Fruit fly (Drosophila melanogaster) whole organism, wandering third instar larva: Measurements from ENCODE around the gene tex.

Experiments
- Abd-B ChIP-seq: fragments of >200 bp; optimal IDR thresholded peaks from 2 replicates; lab custom pipeline; 2017; ENCODE audit warnings: missing biosample characterization, missing genetic modification characterization
- CG9705 ChIP-seq: fragments of 200-800 bp; sonication (Bioruptor generic); optimal IDR thresholded peaks from 2 replicates; lab custom pipeline; 2018; ENCODE audit warnings: missing biosample characterization, mild to moderate bottlenecking, missing genetic modification characterization
- Dfd ChIP-seq: fragments of >200 bp; optimal IDR thresholded peaks from 2 replicates; lab custom pipeline; 2017; ENCODE audit warnings: missing biosample characterization, missing genetic modification characterization
- Dif ChIP-seq: fragments of 200-275, 200-300 bp; sonication (Bioruptor generic); optimal IDR thresholded peaks from 2 replicates; lab custom pipeline; 2018; ENCODE audit warnings: missing biosample characterization, missing genetic modification characterization; ENCODE audit not compliant: partially characterized antibody
- GATAd ChIP-seq: sonication (Bioruptor generic); optimal IDR thresholded peaks from 2 replicates; lab custom pipeline; 2016; ENCODE audit warnings: missing biosample characterization, missing genetic modification characterization
- HLH106 ChIP-seq: fragments of 200-800 bp; optimal IDR thresholded peaks from 3 replicates; lab custom pipeline; 2019; ENCODE audit warnings: missing biosample characterization, mild to moderate bottlenecking, missing genetic modification characterization, moderate library complexity
- Hr83 ChIP-seq: fragments of 200-300 bp; sonication (Bioruptor generic); optimal IDR thresholded peaks from 2 replicates; lab custom pipeline; 2016; ENCODE audit warnings: missing biosample characterization, mild to moderate bottlenecking, missing genetic modification characterization, moderate library complexity; ENCODE audit not compliant: poor library complexity, severe bottlenecking
- Mio ChIP-seq: sonication (Bioruptor generic); optimal IDR thresholded peaks from 2 replicates; lab custom pipeline; 2016; ENCODE audit warnings: missing biosample characterization, missing genetic modification characterization
- Myc ChIP-seq: fragments of >200 bp; optimal IDR thresholded peaks from 2 replicates; lab custom pipeline; 2017
- N ChIP-seq: fragments of >200 bp; optimal IDR thresholded peaks from 2 replicates; lab custom pipeline; 2018; ENCODE audit warnings: missing biosample characterization, missing external identifiers, missing genetic modification characterization
- OdsH ChIP-seq: fragments of 200-800 bp; sonication (Bioruptor generic); optimal IDR thresholded peaks from 2 replicates; lab custom pipeline; 2016; ENCODE audit warnings: missing biosample characterization, mild to moderate bottlenecking, missing genetic modification characterization
- Rel ChIP-seq, 2 experiments: fragments of 200-800 bp; sonication (Bioruptor generic) in 1 of 2; optimal IDR thresholded peaks; 2 replicates in 1 of 2; 3 replicates in 1 of 2; lab custom pipeline; 2016 to 2019; ENCODE audit warnings: mild to moderate bottlenecking in 2 of 2, missing biosample characterization in 2 of 2, missing genetic modification characterization in 2 of 2, moderate library complexity in 1 of 2
- Sp1 ChIP-seq: fragments of 200-800 bp; sonication (Bioruptor generic); optimal IDR thresholded peaks from 3 replicates; lab custom pipeline; 2019; ENCODE audit warnings: missing biosample characterization, mild to moderate bottlenecking, missing genetic modification characterization, moderate library complexity
- Vsx2 ChIP-seq: fragments of 200-300, 225-300 bp; sonication (Bioruptor generic); optimal IDR thresholded peaks from 2 replicates; lab custom pipeline; 2018; ENCODE audit warnings: missing biosample characterization, missing genetic modification characterization; ENCODE audit not compliant: partially characterized antibody
- br ChIP-seq: fragments of 200-800 bp; sonication (Bioruptor generic); optimal IDR thresholded peaks from 2 replicates; lab custom pipeline; 2016; ENCODE audit warnings: missing biosample characterization, missing genetic modification characterization
- brk ChIP-seq: fragments of 200-800 bp; sonication (Bioruptor generic); optimal IDR thresholded peaks from 2 replicates; lab custom pipeline; 2016; ENCODE audit warnings: missing biosample characterization, mild to moderate bottlenecking, missing genetic modification characterization
- dl ChIP-seq, 2 experiments: fragments of 175-275, 200-275 bp in 1 of 2; fragments of 200-275 bp in 1 of 2; sonication (Bioruptor generic); optimal IDR thresholded peaks; lab custom pipeline; 2018; ENCODE audit warnings: mild to moderate bottlenecking in 2 of 2, missing biosample characterization in 2 of 2, missing genetic modification characterization in 2 of 2, moderate library complexity in 2 of 2; ENCODE audit not compliant: partially characterized antibody in 2 of 2, insufficient read depth in 1 of 2
- dmrt93B ChIP-seq: fragments of 200-800 bp; sonication (Bioruptor generic); optimal IDR thresholded peaks from 2 replicates; lab custom pipeline; 2018; ENCODE audit warnings: missing biosample characterization, mild to moderate bottlenecking, missing genetic modification characterization
- dsf ChIP-seq: sonication (Bioruptor generic); optimal IDR thresholded peaks from 2 replicates; lab custom pipeline; 2016; ENCODE audit warnings: missing biosample characterization, missing genetic modification characterization, borderline replicate concordance
- ey ChIP-seq: fragments of 200-800 bp; sonication (Bioruptor generic); optimal IDR thresholded peaks from 2 replicates; lab custom pipeline; 2016; ENCODE audit warnings: missing biosample characterization, missing genetic modification characterization
- foxo ChIP-seq, 2 experiments: fragments of 200-800 bp; sonication (Bioruptor generic); optimal IDR thresholded peaks; 2 replicates in 1 of 2; 3 replicates in 1 of 2; lab custom pipeline; 2016 to 2017; ENCODE audit warnings: missing biosample characterization in 2 of 2, missing genetic modification characterization in 2 of 2
- fru ChIP-seq: fragments of 200-800 bp; sonication (Bioruptor generic); optimal IDR thresholded peaks from 3 replicates; lab custom pipeline; 2016; ENCODE audit warnings: missing biosample characterization, mild to moderate bottlenecking, missing genetic modification characterization
- jim ChIP-seq: fragments of 175-275, 200-325 bp; sonication (Bioruptor generic); optimal IDR thresholded peaks from 2 replicates; lab custom pipeline; 2016; ENCODE audit warnings: missing biosample characterization, mild to moderate bottlenecking, missing genetic modification characterization
- psq ChIP-seq: fragments of 200-800 bp; sonication (Bioruptor generic); optimal IDR thresholded peaks from 3 replicates; lab custom pipeline; 2017; ENCODE audit warnings: missing biosample characterization, mild to moderate bottlenecking, missing genetic modification characterization, moderate library complexity
- sage ChIP-seq: fragments of 200-800 bp; sonication (Bioruptor generic); optimal IDR thresholded peaks from 2 replicates; lab custom pipeline; 2016; ENCODE audit warnings: missing biosample characterization, mild to moderate bottlenecking, missing genetic modification characterization
- sv ChIP-seq: fragments of 200-800 bp; sonication (Bioruptor generic); optimal IDR thresholded peaks from 3 replicates; lab custom pipeline; 2016; ENCODE audit warnings: missing biosample characterization, missing genetic modification characterization

Gene tex

DNA sequence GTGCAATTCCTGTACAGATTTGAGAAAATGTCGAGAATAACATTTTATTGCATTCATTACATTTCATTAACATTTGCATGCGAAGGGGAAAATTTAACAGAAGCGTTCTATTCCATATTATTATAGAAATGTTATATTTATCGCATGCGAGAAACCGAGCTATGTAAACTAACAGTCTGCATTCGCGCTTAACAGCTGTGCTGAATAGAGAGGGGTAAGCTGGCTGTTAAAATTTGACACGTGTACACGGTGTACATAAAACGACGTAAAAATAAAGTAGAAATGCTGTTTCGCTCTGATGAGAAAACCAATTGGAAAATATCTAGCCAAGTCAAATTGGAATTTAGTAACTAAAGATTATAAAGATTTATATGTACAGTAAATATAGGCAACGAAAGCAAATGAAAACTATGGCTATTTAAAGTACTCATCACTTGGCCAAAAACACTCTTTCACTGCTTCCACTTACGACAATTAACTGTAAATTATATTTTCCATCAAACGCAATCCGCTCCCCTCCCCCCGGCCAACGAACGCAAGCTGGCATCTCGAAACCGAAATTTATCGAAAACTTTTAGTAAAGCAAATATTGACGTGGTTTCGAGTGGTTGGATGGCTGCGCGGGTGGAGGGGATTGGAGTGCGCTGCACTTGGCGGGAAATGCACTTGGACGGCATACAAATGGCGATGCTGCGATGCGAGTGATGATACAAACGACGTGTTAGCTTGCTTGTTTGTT lies 2.1 kb downstream of the tex start:
- peak in 1 of 2 experiments; percentile 20 for TF ChIP-seq foxo (GFP tag; optimal IDR thresholded peaks at IDR 0.05; lab: Kevin White, UChicago)
- peak; percentile 82 for TF ChIP-seq sage (GFP tag; lab: Kevin White, UChicago)
- no peak for TF ChIP-seq Vsx2

DNA sequence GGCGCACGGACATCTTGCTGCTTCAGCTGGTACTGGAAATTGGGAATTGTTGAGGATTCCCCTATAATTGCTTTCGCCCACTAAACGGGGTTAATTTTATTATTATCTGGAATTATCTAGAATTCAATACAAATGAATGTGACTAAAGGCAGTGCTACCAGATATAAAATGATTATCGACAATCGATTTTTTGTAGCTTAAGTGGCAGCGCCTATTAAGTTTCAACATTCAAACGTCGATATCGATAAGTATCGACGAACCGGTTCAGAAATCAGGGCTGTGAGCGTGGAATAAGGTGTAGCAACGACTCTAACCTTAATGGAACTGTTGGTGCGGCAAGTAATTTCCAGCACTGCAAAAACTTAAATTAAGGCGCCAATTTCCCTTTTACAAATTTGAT lies 3.3 kb downstream of the tex start, which contains the start of gene Sgt1:
Sgt1 (minus strand) TSS at position 165 of the 400 bp plus-strand sequence.
- TF ChIP-seq sage (GFP tag; lab: Kevin White, UChicago): no peak
- TF ChIP-seq HLH106 (tag; lab: Kevin White, UChicago): peak; percentile 33
- TF ChIP-seq dsf (GFP tag; lab: Kevin White, UChicago): no peak
- peak; percentile 36 for TF ChIP-seq OdsH (GFP tag; lab: Kevin White, UChicago)
- peak in 1 of 2 experiments; percentile 45 for TF ChIP-seq foxo (GFP tag; optimal IDR thresholded peaks at IDR 0.05; lab: Kevin White, UChicago)
- TF ChIP-seq GATAd (GFP tag; lab: Kevin White, UChicago): no peak
- no peak for TF ChIP-seq psq (GFP tag; lab: Kevin White, UChicago)
- no peak for TF ChIP-seq Rel (GFP tag; optimal IDR thresholded peaks at IDR 0.05; lab: Kevin White, UChicago)
- TF ChIP-seq Rel (tag; optimal IDR thresholded peaks at IDR 0.05; lab: Kevin White, UChicago): peak; percentile 91
- TF ChIP-seq Sp1 (GFP tag; lab: Kevin White, UChicago): no peak
- no peak for TF ChIP-seq sv (GFP tag; lab: Kevin White, UChicago)
- no peak for TF ChIP-seq jim (GFP tag; lab: Kevin White, UChicago)
- no peak for TF ChIP-seq dmrt93B (GFP tag; lab: Kevin White, UChicago)
- TF ChIP-seq br (GFP tag; lab: Kevin White, UChicago): no peak
- TF ChIP-seq Dfd: no peak
- TF ChIP-seq N (GFP tag; lab: Kevin White, UChicago): no peak
- no peak for TF ChIP-seq Abd-B
- peak; percentile 39 for TF ChIP-seq ey
- TF ChIP-seq brk (GFP tag; lab: Kevin White, UChicago): no peak
- no peak for TF ChIP-seq Mio (GFP tag; lab: Kevin White, UChicago)
- no peak for TF ChIP-seq dl (GFP tag; optimal IDR thresholded peaks at IDR 0.05; lab: Kevin White, UChicago; ENCODE audit: insufficient read depth in 1 of 2, partially characterized antibody in 2 of 2)

DNA sequence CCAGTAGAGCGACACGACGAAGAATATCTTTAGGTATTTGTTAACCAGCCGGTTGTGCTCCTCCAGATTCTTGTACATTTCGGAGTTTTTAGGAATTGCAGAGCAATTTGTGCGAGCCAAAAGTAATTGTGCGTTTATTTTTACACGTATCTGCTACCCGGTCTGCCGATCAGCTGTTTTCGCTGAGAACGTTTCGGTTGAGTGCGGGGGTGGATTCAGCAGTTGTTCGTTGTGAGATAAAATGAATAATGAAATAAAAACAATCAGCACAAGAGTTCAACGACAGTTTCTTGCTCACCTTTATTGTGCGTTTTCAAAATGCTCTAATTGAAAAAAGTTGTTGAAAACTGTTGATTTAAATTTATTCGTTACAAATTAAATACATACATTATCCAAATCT lies 4.6 kb downstream of the tex start, which contains the start of gene nac:
nac (minus strand) TSS at position 176 of the 400 bp plus-strand sequence.
- TF ChIP-seq CG9705 (GFP tag; lab: Kevin White, UChicago): peak; percentile 20
- peak; percentile 44 for TF ChIP-seq Dif
- TF ChIP-seq jim (GFP tag; lab: Kevin White, UChicago): no peak
- TF ChIP-seq HLH106 (tag; lab: Kevin White, UChicago): peak; percentile 21

DNA sequence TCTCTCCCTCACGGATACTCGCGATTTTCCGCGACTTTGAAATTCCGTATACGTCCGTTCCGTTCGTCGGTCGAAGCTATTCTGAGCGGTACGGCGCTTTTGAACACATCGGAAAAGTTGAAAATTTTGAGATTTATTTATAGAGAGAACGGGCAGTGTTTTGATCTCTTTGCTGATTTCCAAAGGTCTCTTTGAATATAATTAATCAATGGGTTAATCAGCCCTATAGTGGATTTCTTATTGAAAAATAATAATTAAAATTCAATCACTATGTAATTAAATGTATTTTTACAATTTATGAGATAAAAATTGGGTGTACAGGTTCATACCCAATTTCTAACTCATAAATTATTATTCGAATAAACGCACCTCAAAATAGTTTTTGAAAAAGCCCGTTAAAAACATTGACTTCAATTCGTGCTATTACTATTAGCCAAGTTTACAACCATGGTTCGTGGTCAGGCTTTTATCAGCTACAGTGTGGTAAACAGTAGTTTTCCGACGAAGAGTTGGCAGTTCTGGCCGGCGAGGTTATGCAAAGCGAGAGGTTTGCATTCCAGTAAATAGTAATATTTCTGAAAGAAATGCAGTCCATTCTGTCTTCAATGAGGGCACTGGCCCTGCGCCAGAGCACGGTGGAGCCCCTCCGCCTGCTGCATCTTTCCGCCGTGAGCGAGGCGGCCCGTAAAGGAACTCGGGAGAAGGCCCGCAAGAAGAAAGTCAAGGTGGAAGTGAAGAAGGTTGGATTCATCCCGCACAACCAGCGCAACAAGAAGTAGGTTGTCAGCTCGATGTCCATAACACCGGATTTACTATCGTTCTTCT lies 7.3 kb downstream of the tex start, which contains the start of the genes CG9626 and mRpL1:
CG9626 (minus strand) TSS at position 51 of the 825 bp plus-strand sequence.
mRpL1 (plus strand) TSS at position 513 of the 825 bp plus-strand sequence.
- TF ChIP-seq fru: peak; percentile 98
- peak; percentile 18 for TF ChIP-seq Myc (lab: Kevin White, UChicago)
- TF ChIP-seq brk (GFP tag; lab: Kevin White, UChicago): no peak

DNA sequence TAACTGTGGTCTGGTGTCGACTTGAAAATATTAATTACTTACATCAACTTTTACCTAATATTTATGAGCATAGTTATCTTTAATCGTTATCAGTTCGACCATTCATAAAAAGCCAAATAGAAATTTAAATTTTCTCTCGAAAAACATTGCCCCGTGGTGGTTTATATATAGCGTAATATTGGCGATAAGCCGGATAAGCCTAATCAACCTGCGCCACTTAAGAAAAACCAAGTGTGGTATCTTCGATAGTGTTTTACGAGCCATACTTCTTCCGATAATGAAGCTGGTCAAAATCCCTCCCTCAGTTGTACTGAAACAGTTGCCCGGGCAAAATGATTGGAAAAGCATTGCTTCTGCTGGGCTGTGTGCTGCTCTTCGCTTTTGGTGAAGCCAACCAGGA lies 16.4 kb downstream of the tex start, which contains the start of gene CG31463:
CG31463 (plus strand) TSS at position 302 of the 400 bp plus-strand sequence.
- TF ChIP-seq psq (GFP tag; lab: Kevin White, UChicago) (no peak), Hr83 (GFP tag; lab: Kevin White, UChicago) (no peak), foxo (GFP tag; optimal IDR thresholded peaks at IDR 0.05; lab: Kevin White, UChicago) (no peak), OdsH (GFP tag; lab: Kevin White, UChicago) (no peak), jim (GFP tag; lab: Kevin White, UChicago) (no peak)
